Fruit fly (Drosophila melanogaster) whole organism, prepupa: ENCODE results near the gene CG9550.

Experiments used
- CG10631 ChIP-seq: fragments of 200-800 bp; sonication (Bioruptor generic); optimal IDR thresholded peaks from 2 replicates; lab custom pipeline; 2016; ENCODE audit warnings: missing biosample characterization, missing genetic modification characterization
- CG10669 ChIP-seq: fragments of 200-800 bp; sonication (Bioruptor generic); optimal IDR thresholded peaks from 3 replicates; lab custom pipeline; 2018; ENCODE audit warnings: missing biosample characterization, mild to moderate bottlenecking, missing genetic modification characterization, moderate library complexity
- CG11294 ChIP-seq: fragments of 200-800 bp; sonication (Bioruptor generic); IDR thresholded peaks from 2 replicates; pipeline ENCODE4 v1.3.6; 2022; ENCODE audit warnings: missing biosample characterization, missing genetic modification characterization
- CG11762 ChIP-seq: fragments of 200-800 bp; sonication (Bioruptor generic); optimal IDR thresholded peaks from 3 replicates; lab custom pipeline; 2016; ENCODE audit warnings: missing biosample characterization, missing genetic modification characterization; ENCODE audit not compliant: insufficient read depth
- CG11902 ChIP-seq: fragments of 200-800 bp; sonication (Bioruptor generic); optimal IDR thresholded peaks from 3 replicates; lab custom pipeline; 2016; ENCODE audit warnings: missing biosample characterization, missing genetic modification characterization
- CG1621 ChIP-seq: fragments of 200-800 bp; sonication (Bioruptor generic); optimal IDR thresholded peaks from 3 replicates; lab custom pipeline; 2018; ENCODE audit warnings: missing biosample characterization, mild to moderate bottlenecking, missing genetic modification characterization
- CG16779 ChIP-seq: fragments of 200-800 bp; sonication (Bioruptor generic); optimal IDR thresholded peaks from 3 replicates; lab custom pipeline; 2017; ENCODE audit warnings: missing biosample characterization, mild to moderate bottlenecking, missing genetic modification characterization
- CG31627 ChIP-seq: fragments of 200-800 bp; sonication (Bioruptor generic); optimal IDR thresholded peaks from 3 replicates; lab custom pipeline; 2016; ENCODE audit warnings: missing biosample characterization, missing genetic modification characterization
- CG32006 ChIP-seq: fragments of 200-800 bp; sonication (Bioruptor generic); optimal IDR thresholded peaks from 3 replicates; lab custom pipeline; 2017; ENCODE audit warnings: missing biosample characterization, mild to moderate bottlenecking, missing genetic modification characterization
- CG34406 ChIP-seq: fragments of 200-800 bp; sonication (Bioruptor generic); optimal IDR thresholded peaks from 3 replicates; lab custom pipeline; 2016; ENCODE audit warnings: missing biosample characterization, missing genetic modification characterization
- CG4318 ChIP-seq: fragments of 200-800 bp; sonication (Bioruptor generic); optimal IDR thresholded peaks from 3 replicates; lab custom pipeline; 2017; ENCODE audit warnings: missing biosample characterization, mild to moderate bottlenecking, missing genetic modification characterization
- CG6163 ChIP-seq: fragments of 200-800 bp; sonication (Bioruptor generic); IDR thresholded peaks from 3 replicates; pipeline ENCODE4 v1.3.6; 2022; ENCODE audit warnings: missing biosample characterization, missing genetic modification characterization
- CG6276 ChIP-seq: fragments of 200-800 bp; sonication (Bioruptor generic); optimal IDR thresholded peaks from 2 replicates; lab custom pipeline; 2017; ENCODE audit warnings: missing biosample characterization, mild to moderate bottlenecking, missing genetic modification characterization
- CG6792 ChIP-seq: fragments of 200-800 bp; sonication (Bioruptor generic); optimal IDR thresholded peaks from 3 replicates; lab custom pipeline; 2016; ENCODE audit warnings: missing biosample characterization, missing genetic modification characterization
- CG6808 ChIP-seq: fragments of 200-800 bp; sonication (Bioruptor generic); optimal IDR thresholded peaks from 3 replicates; lab custom pipeline; 2017; ENCODE audit warnings: missing biosample characterization, missing genetic modification characterization, mild to moderate bottlenecking, moderate library complexity, missing genetic modification reagents
- CG6854 ChIP-seq: fragments of 200-800 bp; sonication (Bioruptor generic); optimal IDR thresholded peaks from 2 replicates; lab custom pipeline; 2017; ENCODE audit warnings: missing biosample characterization, mild to moderate bottlenecking, missing genetic modification characterization
- CG8119 ChIP-seq: fragments of 200-800 bp; sonication (Bioruptor generic); IDR thresholded peaks from 3 replicates; pipeline ENCODE4 v1.3.6; 2022; ENCODE audit warnings: missing biosample characterization, missing genetic modification characterization
- CG8319 ChIP-seq: fragments of 200-800 bp; sonication (Bioruptor generic); optimal IDR thresholded peaks from 3 replicates; lab custom pipeline; 2016; ENCODE audit warnings: missing biosample characterization, missing genetic modification characterization
- CG8632 ChIP-seq: fragments of 200-800 bp; sonication (Bioruptor generic); optimal IDR thresholded peaks from 3 replicates; lab custom pipeline; 2016; ENCODE audit warnings: missing biosample characterization, missing genetic modification characterization
- CG9139 ChIP-seq: fragments of 200-800 bp; sonication (Bioruptor generic); optimal IDR thresholded peaks from 3 replicates; lab custom pipeline; 2017; ENCODE audit warnings: missing biosample characterization, mild to moderate bottlenecking, missing genetic modification characterization
- Eip75B ChIP-seq: fragments of 200-800 bp; sonication (Bioruptor generic); optimal IDR thresholded peaks from 3 replicates; lab custom pipeline; 2016; ENCODE audit warnings: missing biosample characterization, missing genetic modification characterization
- Eip78C ChIP-seq: fragments of 200-800 bp; sonication (Bioruptor generic); peaks from one replicate; lab custom pipeline; 2016; ENCODE audit warnings: missing biosample characterization, missing genetic modification characterization
- Ets21C ChIP-seq: fragments of 200-800 bp; sonication (Bioruptor generic); optimal IDR thresholded peaks from 3 replicates; lab custom pipeline; 2016; ENCODE audit warnings: missing biosample characterization, missing genetic modification characterization
- Gug ChIP-seq: fragments of 200-800 bp; sonication (Bioruptor generic); IDR thresholded peaks from 2 replicates; pipeline ENCODE4 v1.3.6; 2022; ENCODE audit warnings: missing biosample characterization, missing genetic modification characterization
- Hr38 ChIP-seq: sonication (Bioruptor generic); optimal IDR thresholded peaks from 2 replicates; lab custom pipeline; 2016; ENCODE audit warnings: missing biosample characterization, missing genetic modification characterization
- Hr39 ChIP-seq: fragments of 200-800 bp; sonication (Bioruptor generic); optimal IDR thresholded peaks from 2 replicates; lab custom pipeline; 2016; ENCODE audit warnings: missing biosample characterization, missing genetic modification characterization
- Hr4 ChIP-seq: fragments of 200-800 bp; sonication (Bioruptor generic); optimal IDR thresholded peaks from 3 replicates; lab custom pipeline; 2016; ENCODE audit warnings: missing biosample characterization, missing genetic modification characterization
- Lpt ChIP-seq: fragments of 200-800 bp; sonication (Bioruptor generic); optimal IDR thresholded peaks from 3 replicates; lab custom pipeline; 2016; ENCODE audit warnings: missing biosample characterization, missing genetic modification characterization
- Met ChIP-seq: fragments of 200-800 bp; sonication (Bioruptor generic); optimal IDR thresholded peaks from 3 replicates; lab custom pipeline; 2016; ENCODE audit warnings: missing biosample characterization, missing genetic modification characterization
- Smox ChIP-seq: fragments of 200-800 bp; sonication (Bioruptor generic); optimal IDR thresholded peaks from 3 replicates; lab custom pipeline; 2016; ENCODE audit warnings: missing biosample characterization, missing genetic modification characterization
- Sox102F ChIP-seq: fragments of 200-800 bp; sonication (Bioruptor generic); optimal IDR thresholded peaks from 2 replicates; lab custom pipeline; 2016; ENCODE audit warnings: missing biosample characterization, mild to moderate bottlenecking, missing genetic modification characterization
- Sox14 ChIP-seq: fragments of 200-800 bp; sonication (Bioruptor generic); optimal IDR thresholded peaks from 3 replicates; lab custom pipeline; 2016; ENCODE audit warnings: missing biosample characterization, missing genetic modification characterization
- Sox15 ChIP-seq: fragments of 200-800 bp; sonication (Bioruptor generic); optimal IDR thresholded peaks from 3 replicates; lab custom pipeline; 2016; ENCODE audit warnings: missing biosample characterization, missing genetic modification characterization
- achi ChIP-seq: fragments of 200-800 bp; sonication (Bioruptor generic); optimal IDR thresholded peaks from 3 replicates; lab custom pipeline; 2016; ENCODE audit warnings: missing biosample characterization, missing genetic modification characterization
- acj6 ChIP-seq: fragments of 200-800 bp; sonication (Bioruptor generic); optimal IDR thresholded peaks from 3 replicates; lab custom pipeline; 2016; ENCODE audit warnings: missing biosample characterization, missing genetic modification characterization
- cyc ChIP-seq: fragments of 200-800 bp; sonication (Bioruptor generic); optimal IDR thresholded peaks from 3 replicates; lab custom pipeline; 2016; ENCODE audit warnings: missing biosample characterization, missing genetic modification characterization
- dsx ChIP-seq: fragments of 200-800 bp; optimal IDR thresholded peaks from 3 replicates; lab custom pipeline; 2019; ENCODE audit warnings: missing biosample characterization, mild to moderate bottlenecking, missing genetic modification characterization, moderate library complexity; ENCODE audit not compliant: poor library complexity, severe bottlenecking
- eg ChIP-seq: fragments of 200-800 bp; sonication (Bioruptor generic); IDR thresholded peaks from 3 replicates; pipeline ENCODE4 v1.3.6; 2022; ENCODE audit warnings: missing biosample characterization, missing genetic modification characterization
- esn ChIP-seq: fragments of 200-800 bp; sonication (Bioruptor generic); optimal IDR thresholded peaks from 2 replicates; lab custom pipeline; 2016; ENCODE audit warnings: missing biosample characterization, mild to moderate bottlenecking, missing genetic modification characterization, moderate library complexity
- fd85E ChIP-seq: fragments of 200-800 bp; sonication (Bioruptor generic); optimal IDR thresholded peaks from 3 replicates; lab custom pipeline; 2016; ENCODE audit warnings: missing biosample characterization, missing genetic modification characterization
- fkh ChIP-seq: fragments of 200-800 bp; sonication (Bioruptor generic); optimal IDR thresholded peaks from 3 replicates; lab custom pipeline; 2017; ENCODE audit warnings: missing biosample characterization, mild to moderate bottlenecking, missing genetic modification characterization, moderate library complexity
- lz ChIP-seq: fragments of 200-800 bp; sonication (Bioruptor generic); optimal IDR thresholded peaks from 3 replicates; lab custom pipeline; 2016; ENCODE audit warnings: missing biosample characterization, missing genetic modification characterization
- net ChIP-seq: fragments of 200-800 bp; sonication (Bioruptor generic); optimal IDR thresholded peaks from 3 replicates; lab custom pipeline; 2016; ENCODE audit warnings: missing biosample characterization, missing genetic modification characterization
- pdm3 ChIP-seq: fragments of 200-800 bp; sonication (Bioruptor generic); optimal IDR thresholded peaks from 3 replicates; lab custom pipeline; 2016; ENCODE audit warnings: missing biosample characterization, missing genetic modification characterization
- salr ChIP-seq, 2 experiments: fragments of 200-800 bp; sonication (Bioruptor generic); optimal IDR thresholded peaks; 3 replicates each; lab custom pipeline; 2016 to 2018; ENCODE audit warnings: missing biosample characterization in 2 of 2, missing genetic modification characterization in 2 of 2, mild to moderate bottlenecking in 1 of 2
- spab ChIP-seq: fragments of 200-800 bp; sonication (Bioruptor generic); optimal IDR thresholded peaks from 2 replicates; lab custom pipeline; 2017; ENCODE audit warnings: missing biosample characterization, mild to moderate bottlenecking, missing genetic modification characterization, missing genetic modification reagents
- ss ChIP-seq, 2 experiments: fragments of 200-800 bp; sonication (Bioruptor generic); optimal IDR thresholded peaks; 2 replicates in 1 of 2; 3 replicates in 1 of 2; lab custom pipeline; 2017 to 2018; ENCODE audit warnings: mild to moderate bottlenecking in 2 of 2, missing biosample characterization in 2 of 2, missing genetic modification characterization in 2 of 2, moderate library complexity in 1 of 2
- svp ChIP-seq: fragments of 200-800 bp; sonication (Bioruptor generic); peaks from one replicate; lab custom pipeline; 2016; ENCODE audit warnings: missing biosample characterization, missing genetic modification characterization
- topi ChIP-seq: fragments of 200-800 bp; sonication (Bioruptor generic); optimal IDR thresholded peaks from 3 replicates; lab custom pipeline; 2016; ENCODE audit warnings: missing biosample characterization, missing genetic modification characterization

CG9550 gene

DNA sequence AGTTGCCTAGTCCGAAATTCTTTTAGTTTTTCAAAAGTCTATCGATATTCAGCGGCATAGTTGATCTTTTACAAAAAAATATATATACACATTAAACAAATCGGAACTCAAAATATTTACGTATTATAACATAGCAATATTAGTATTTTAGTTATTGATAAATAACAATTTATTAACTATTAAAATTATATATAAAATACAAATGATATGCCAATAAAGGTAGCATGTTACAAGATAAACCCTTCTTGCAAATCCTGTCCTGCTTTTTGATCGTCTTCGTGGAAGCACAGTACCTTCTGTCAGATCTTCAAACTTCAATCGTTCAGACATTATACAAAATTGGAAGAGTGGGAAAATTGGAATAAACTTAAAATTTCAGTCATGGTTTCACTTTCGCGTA is at the start of gene CG9550:
Gene CG9550, plus strand, starts transcription at position 301 of the 400 bp plus-strand sequence.
- no peak for TF ChIP-seq CG16779 (tag; lab: Kevin White, UChicago)

DNA sequence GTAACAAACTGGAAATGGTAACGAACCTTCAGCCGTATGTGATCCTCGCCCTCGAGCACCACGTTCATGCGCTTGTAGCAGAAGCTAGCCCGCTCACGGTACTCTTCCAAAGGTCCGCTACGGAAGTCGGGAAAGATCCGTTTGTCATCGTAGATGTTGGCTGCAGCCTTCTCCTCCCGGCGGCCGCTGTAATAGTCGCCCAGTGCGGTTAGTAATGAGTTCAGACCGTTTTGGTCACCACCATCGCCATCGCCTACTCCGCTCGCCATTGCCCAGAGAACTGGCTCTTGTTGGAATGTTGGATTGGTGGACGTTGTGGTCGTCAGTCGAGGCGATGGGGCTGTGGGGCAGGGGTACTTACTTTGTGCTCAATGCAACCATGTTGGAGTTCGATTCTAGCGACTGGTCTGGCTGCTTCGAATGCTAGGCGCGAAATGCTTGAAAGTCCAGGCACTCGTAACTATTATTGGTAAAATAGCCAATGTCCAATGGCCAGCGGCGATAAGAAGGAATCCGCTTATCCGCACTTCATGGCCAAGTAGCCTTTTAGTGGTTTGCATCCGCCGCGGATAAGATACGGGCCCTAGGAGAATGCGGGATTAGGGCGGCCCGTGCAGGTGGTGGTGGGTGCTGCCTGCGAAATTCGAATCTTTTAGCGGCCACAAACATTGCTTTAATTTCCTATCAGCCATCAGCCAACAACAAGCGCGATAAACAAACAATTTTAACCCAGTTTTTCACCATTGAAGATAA is 49.1 kb upstream of the CG9550 start:
- peak; percentile 96 for TF ChIP-seq svp
- no peak for TF ChIP-seq CG10669 (GFP tag; lab: Kevin White, UChicago)
- TF ChIP-seq fkh, result peak; percentile 65
- TF ChIP-seq eg (GFP tag; lab: Robert Waterston, UW), result no peak; the same call in 2 of the 3 replicates
- TF ChIP-seq ss (GFP tag; optimal IDR thresholded peaks at IDR 0.05; lab: Kevin White, UChicago), result peak in 1 of 2 experiments; percentile 70
- peak; percentile 53 for TF ChIP-seq CG6808 (GFP tag; lab: Kevin White, UChicago)
- no peak for TF ChIP-seq salr (GFP tag; optimal IDR thresholded peaks at IDR 0.05; lab: Kevin White, UChicago)
- TF ChIP-seq esn (GFP tag; lab: Kevin White, UChicago), result peak; percentile 15
- peak; percentile 22 for TF ChIP-seq CG9139 (GFP tag; lab: Kevin White, UChicago)
- peak; percentile 46 for TF ChIP-seq CG16779 (tag; lab: Kevin White, UChicago)
- no peak for TF ChIP-seq CG32006 (GFP tag; lab: Kevin White, UChicago)
- no peak for TF ChIP-seq Gug (GFP tag; lab: Robert Waterston, UW)
- no peak for TF ChIP-seq Sox14 (GFP tag; lab: Kevin White, UChicago)
- TF ChIP-seq net (GFP tag; lab: Kevin White, UChicago), result peak; percentile 28
- no peak for TF ChIP-seq spab (GFP tag; lab: Kevin White, UChicago)
- TF ChIP-seq CG11294 (GFP tag; lab: Robert Waterston, UW), result no peak
- no peak for TF ChIP-seq CG31627 (GFP tag; lab: Kevin White, UChicago)
- peak; percentile 54 for TF ChIP-seq CG6276
- TF ChIP-seq pdm3 (GFP tag; lab: Kevin White, UChicago), result no peak
- no peak for TF ChIP-seq CG11902 (GFP tag; lab: Kevin White, UChicago)
- no peak for TF ChIP-seq lz (GFP tag; lab: Kevin White, UChicago)
- no peak for TF ChIP-seq Smox (GFP tag; lab: Kevin White, UChicago)
- no peak for TF ChIP-seq CG10631 (GFP tag; lab: Kevin White, UChicago)
- peak; percentile 56 for TF ChIP-seq Eip78C
- TF ChIP-seq Sox102F (GFP tag; lab: Kevin White, UChicago), result no peak
- TF ChIP-seq Met (GFP tag; lab: Kevin White, UChicago), result no peak
- no peak for TF ChIP-seq fd85E (GFP tag; lab: Kevin White, UChicago)
- peak; percentile 33 for TF ChIP-seq CG6854 (GFP tag; lab: Kevin White, UChicago)
- no peak for TF ChIP-seq CG8632
- TF ChIP-seq CG8319 (GFP tag; lab: Kevin White, UChicago), result no peak
- TF ChIP-seq topi (GFP tag; lab: Kevin White, UChicago), result no peak
- no peak for TF ChIP-seq acj6 (GFP tag; lab: Kevin White, UChicago)
- TF ChIP-seq dsx (GFP tag; lab: Kevin White, UChicago), result peak; percentile 61
- TF ChIP-seq CG11762 (GFP tag; lab: Kevin White, UChicago), result no peak
- TF ChIP-seq Hr4, result no peak
- TF ChIP-seq cyc (GFP tag; lab: Kevin White, UChicago), result no peak
- peak; percentile 20 for TF ChIP-seq Lpt
- no peak for TF ChIP-seq CG6792
- no peak for TF ChIP-seq CG34406 (GFP tag; lab: Kevin White, UChicago)
- TF ChIP-seq Sox15 (GFP tag; lab: Kevin White, UChicago), result no peak
- no peak for TF ChIP-seq Ets21C (GFP tag; lab: Kevin White, UChicago)
- TF ChIP-seq CG1621, result peak; percentile 67
- no peak for TF ChIP-seq CG4318 (GFP tag; lab: Kevin White, UChicago)
- TF ChIP-seq Eip75B (GFP tag; lab: Kevin White, UChicago), result no peak
- no peak for TF ChIP-seq Hr38 (GFP tag; lab: Kevin White, UChicago)
- no peak for TF ChIP-seq CG8119
- TF ChIP-seq Hr39 (GFP tag; lab: Kevin White, UChicago), result no peak
- no peak for TF ChIP-seq achi (GFP tag; lab: Kevin White, UChicago)
- TF ChIP-seq CG6163 (GFP tag; lab: Robert Waterston, UW), result peak; percentile 55; the same call in 1 of the 3 replicates
